Worm (Caenorhabditis elegans): ENCODE results near the gene amdh-1.
A peak's percentile ranks its signal among the peaks of the same experiment; 100 is the strongest.

The amdh-1 gene

DNA sequence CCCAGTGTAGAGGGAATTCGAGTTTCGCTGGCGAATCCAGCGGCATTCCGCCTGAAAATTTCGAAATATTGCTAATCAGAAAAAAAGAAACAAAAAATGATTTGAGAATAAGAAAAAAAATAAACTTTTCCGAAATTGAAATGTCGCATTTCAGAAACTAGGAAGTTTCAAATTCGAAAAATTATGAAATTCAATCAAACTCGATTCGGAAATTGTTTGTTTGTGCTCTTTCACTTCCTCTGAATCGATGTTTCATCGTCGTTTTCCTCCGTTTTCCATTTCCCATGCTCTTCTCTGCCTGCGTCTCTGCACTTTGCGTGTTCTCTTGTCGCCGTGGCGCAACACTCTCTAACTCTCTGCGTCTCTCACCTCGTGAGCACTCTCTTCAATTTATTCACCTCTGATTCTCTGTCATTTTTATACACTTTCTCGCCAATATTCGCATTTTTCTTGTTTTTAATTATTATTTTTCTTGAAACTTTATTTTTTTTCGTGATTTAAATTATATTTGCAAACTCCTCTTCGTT, 26.8 kb downstream of the amdh-1 start, which contains the start of gene C18F10.7 (continued):
- TF ChIP-seq bed-1 (GFP tag; IDR thresholded peaks at IDR 0.05) (no peak), K11D2.4 (GFP tag; IDR thresholded peaks at IDR 0.05) (no peak), madf-8 (GFP tag; conservative IDR thresholded peaks at IDR 0.05) (peak; percentile 20; the same call in 1 of the 2 replicates), nhr-27 (tag; optimal IDR thresholded peaks at IDR 0.05) (no peak), lag-1 (GFP tag; IDR thresholded peaks at IDR 0.05) (no peak), ama-1 (optimal IDR thresholded peaks at IDR 0.05) (no peak), ama-1 (GFP tag; optimal IDR thresholded peaks at IDR 0.05) (no peak), mes-4 (tag; optimal IDR thresholded peaks at IDR 0.05) (no peak), bed-2 (GFP tag; IDR thresholded peaks at IDR 0.05) (no peak), zim-3 (tag; optimal IDR thresholded peaks at IDR 0.05) (no peak), nfyb-1 (GFP tag; IDR thresholded peaks at IDR 0.05) (no peak), cebp-2 (GFP tag; IDR thresholded peaks at IDR 0.05) (no peak), ztf-25 (GFP tag; IDR thresholded peaks at IDR 0.05) (no peak), gei-17 (GFP tag; optimal IDR thresholded peaks at IDR 0.05) (no peak), rec-8 (tag; optimal IDR thresholded peaks at IDR 0.05) (no peak), nfya-2 (GFP tag; IDR thresholded peaks at IDR 0.05) (no peak), ztf-22 (GFP tag; optimal IDR thresholded peaks at IDR 0.05) (no peak), madf-6 (GFP tag; IDR thresholded peaks at IDR 0.05) (peak; percentile 82), die-1 (tag; optimal IDR thresholded peaks at IDR 0.05) (no peak), rpc-1 (optimal IDR thresholded peaks at IDR 0.05) (no peak), rpc-1 (tag; optimal IDR thresholded peaks at IDR 0.05) (no peak), snpc-1.3 (tag; optimal IDR thresholded peaks at IDR 0.05; ENCODE audit: insufficient read depth) (peak; percentile 83), ceh-100 (GFP tag; IDR thresholded peaks at IDR 0.05) (no peak), zfh-2 (GFP tag; conservative IDR thresholded peaks at IDR 0.05) (peak; percentile 68), T26A5.8 (tag; optimal IDR thresholded peaks at IDR 0.05) (no peak), tbx-9 (tag; optimal IDR thresholded peaks at IDR 0.05; ENCODE audit: borderline replicate concordance) (no peak), F55B11.4 (tag; optimal IDR thresholded peaks at IDR 0.05; ENCODE audit: borderline replicate concordance, insufficient read depth) (no peak), madf-10 (tag; optimal IDR thresholded peaks at IDR 0.05) (no peak), F57C9.4 (tag; optimal IDR thresholded peaks at IDR 0.05) (no peak), repo-1 (tag; optimal IDR thresholded peaks at IDR 0.05) (no peak), D2030.7 (GFP tag; IDR thresholded peaks at IDR 0.05) (peak; percentile 58), him-1 (tag; optimal IDR thresholded peaks at IDR 0.05) (peak; percentile 2), attf-6 (GFP tag; IDR thresholded peaks at IDR 0.05) (no peak), pha-4 (tag; optimal IDR thresholded peaks at IDR 0.05) (no peak), madf-3 (GFP tag; IDR thresholded peaks at IDR 0.05) (no peak), Y53G8AR.9 (GFP tag; conservative IDR thresholded peaks at IDR 0.05) (peak; percentile 42; the same call in 1 of the 2 replicates), ztf-3 (GFP tag; optimal IDR thresholded peaks at IDR 0.05) (no peak), atf-7 (tag; optimal IDR thresholded peaks at IDR 0.05) (no peak), lir-1 (GFP tag; conservative IDR thresholded peaks at IDR 0.05) (no peak), F10E7.11 (tag; optimal IDR thresholded peaks at IDR 0.05) (no peak), nhr-90 (tag; optimal IDR thresholded peaks at IDR 0.05) (no peak), aptf-2 (GFP tag; conservative IDR thresholded peaks at IDR 0.05) (no peak), mcd-1 (GFP tag; IDR thresholded peaks at IDR 0.05) (peak; percentile 66; the same call in 1 of the 2 replicates), F57A8.1 (GFP tag; optimal IDR thresholded peaks at IDR 0.05) (no peak), fkh-3 (tag; optimal IDR thresholded peaks at IDR 0.05) (no peak), F22D6.2 (tag; optimal IDR thresholded peaks at IDR 0.05) (no peak), Y56A3A.18 (GFP tag; IDR thresholded peaks at IDR 0.05) (no peak), T07F8.4 (tag; optimal IDR thresholded peaks at IDR 0.05) (no peak), pbrm-1 (GFP tag; IDR thresholded peaks at IDR 0.05) (peak; percentile 60; the same call in 1 of the 2 replicates), hrde-1 (tag; optimal IDR thresholded peaks at IDR 0.05; ENCODE audit: borderline replicate concordance) (no peak)
